Fruit fly (Drosophila melanogaster) whole organism, embryonic: ENCODE results near the gene ida.

Source experiments
- Bteb2 ChIP-seq: fragments of 200-800 bp; sonication (Bioruptor generic); optimal IDR thresholded peaks from 2 replicates; lab custom pipeline; 2016; ENCODE audit warnings: missing biosample characterization, missing genetic modification characterization
- CG10321 ChIP-seq: fragments of 200-800 bp; sonication (Bioruptor generic); IDR thresholded peaks from 2 replicates; pipeline ENCODE4 v1.3.6; 2022; ENCODE audit warnings: missing biosample characterization, missing genetic modification characterization
- CG11504 ChIP-seq: fragments of 200-800 bp; sonication (Bioruptor generic); optimal IDR thresholded peaks from 3 replicates; lab custom pipeline; 2019; ENCODE audit warnings: missing biosample characterization, mild to moderate bottlenecking, missing genetic modification characterization, moderate library complexity
- CG11695 ChIP-seq: fragments of 200-800 bp; sonication (Bioruptor generic); IDR thresholded peaks from 3 replicates; pipeline ENCODE4 v1.3.6; 2022; ENCODE audit warnings: missing biosample characterization, missing genetic modification characterization
- CG11696 ChIP-seq: fragments of 200-800 bp; sonication (Bioruptor generic); IDR thresholded peaks from 2 replicates; pipeline ENCODE4 v1.3.6; 2022; ENCODE audit warnings: missing biosample characterization, missing genetic modification characterization
- CG12391 ChIP-seq: fragments of 200-800 bp; sonication (Bioruptor generic); optimal IDR thresholded peaks from 3 replicates; lab custom pipeline; 2018; ENCODE audit warnings: missing biosample characterization, mild to moderate bottlenecking, missing genetic modification characterization, moderate library complexity
- CG12659 ChIP-seq: fragments of 200-800 bp; sonication (Bioruptor generic); optimal IDR thresholded peaks from 3 replicates; lab custom pipeline; 2017; ENCODE audit warnings: mild to moderate bottlenecking, missing biosample characterization, missing genetic modification reagents, missing genetic modification characterization
- CG13287 ChIP-seq: fragments of 200-800 bp; sonication (Bioruptor generic); IDR thresholded peaks from 2 replicates; pipeline ENCODE4 v1.3.6; 2022; ENCODE audit warnings: missing biosample characterization, missing genetic modification characterization; ENCODE audit not compliant: partially characterized antibody
- CG13296 ChIP-seq: fragments of 200-800 bp; sonication (Bioruptor generic); optimal IDR thresholded peaks from 3 replicates; lab custom pipeline; 2018; ENCODE audit warnings: missing biosample characterization, mild to moderate bottlenecking, missing genetic modification characterization
- CG16815 ChIP-seq: fragments of 200-800 bp; sonication (Bioruptor generic); optimal IDR thresholded peaks from 3 replicates; lab custom pipeline; 2017; ENCODE audit warnings: missing biosample characterization, mild to moderate bottlenecking, missing genetic modification characterization
- CG16863 ChIP-seq: fragments of 200-800 bp; sonication (Bioruptor generic); optimal IDR thresholded peaks from 3 replicates; lab custom pipeline; 2016; ENCODE audit warnings: missing biosample characterization, missing genetic modification characterization
- CG17359 ChIP-seq: fragments of 200-800 bp; sonication (Bioruptor generic); optimal IDR thresholded peaks from 3 replicates; lab custom pipeline; 2018; ENCODE audit warnings: missing biosample characterization, mild to moderate bottlenecking, missing genetic modification characterization, moderate library complexity
- CG17385 ChIP-seq: fragments of 200-800 bp; sonication (Bioruptor generic); optimal IDR thresholded peaks from 3 replicates; lab custom pipeline; 2018; ENCODE audit warnings: missing biosample characterization, mild to moderate bottlenecking, missing genetic modification characterization
- CG1792 ChIP-seq: fragments of 200-800 bp; sonication (Bioruptor generic); optimal IDR thresholded peaks from 2 replicates; lab custom pipeline; 2016; ENCODE audit warnings: missing biosample characterization, missing genetic modification characterization
- CG18599 ChIP-seq: fragments of 200-800 bp; sonication (Bioruptor generic); optimal IDR thresholded peaks from 3 replicates; lab custom pipeline; 2017; ENCODE audit warnings: missing biosample characterization, missing genetic modification characterization, mild to moderate bottlenecking, moderate library complexity, missing genetic modification reagents
- CG2202 ChIP-seq: fragments of 200-800 bp; sonication (Bioruptor generic); optimal IDR thresholded peaks from 2 replicates; lab custom pipeline; 2018; ENCODE audit warnings: missing biosample characterization, mild to moderate bottlenecking, missing genetic modification characterization
- CG30403 ChIP-seq: fragments of 200-800 bp; sonication (Bioruptor generic); optimal IDR thresholded peaks from 3 replicates; lab custom pipeline; 2016; ENCODE audit warnings: missing biosample characterization, missing genetic modification characterization
- CG33557 ChIP-seq: fragments of 200-800 bp; sonication (Bioruptor generic); optimal IDR thresholded peaks from 2 replicates; lab custom pipeline; 2019; ENCODE audit warnings: missing biosample characterization, mild to moderate bottlenecking, missing genetic modification characterization, moderate library complexity
- CG3407 ChIP-seq: fragments of 200-800 bp; sonication (Bioruptor generic); optimal IDR thresholded peaks from 2 replicates; lab custom pipeline; 2018; ENCODE audit warnings: missing biosample characterization, mild to moderate bottlenecking, missing genetic modification characterization
- CG5953 ChIP-seq: fragments of 200-800 bp; sonication (Bioruptor generic); IDR thresholded peaks from 2 replicates; pipeline ENCODE4 v1.3.6; 2022; ENCODE audit warnings: missing biosample characterization, missing genetic modification characterization
- CG8478 ChIP-seq: fragments of >200 bp; optimal IDR thresholded peaks from 2 replicates; lab custom pipeline; 2018
- CG8944 ChIP-seq: fragments of 200-800 bp; sonication (Bioruptor generic); optimal IDR thresholded peaks from 3 replicates; lab custom pipeline; 2016; ENCODE audit warnings: missing biosample characterization, missing genetic modification characterization
- CTCF ChIP-seq: fragments of 200-800 bp; sonication (Bioruptor generic); optimal IDR thresholded peaks from 2 replicates; lab custom pipeline; 2017; ENCODE audit warnings: missing biosample characterization, mild to moderate bottlenecking, missing genetic modification characterization, moderate library complexity
- Dip3 ChIP-seq: fragments of 200-800 bp; sonication (Bioruptor generic); optimal IDR thresholded peaks from 3 replicates; lab custom pipeline; 2016; ENCODE audit warnings: missing biosample characterization, missing genetic modification characterization
- H2.0 ChIP-seq: fragments of 200-800 bp; sonication (Bioruptor generic); IDR thresholded peaks from 2 replicates; pipeline ENCODE4 v1.3.6; 2022; ENCODE audit warnings: missing biosample characterization, missing genetic modification characterization
- Hr39 ChIP-seq: fragments of >200 bp; optimal IDR thresholded peaks from 2 replicates; lab custom pipeline; 2017
- Lim3 ChIP-seq: fragments of 200-800 bp; sonication (Bioruptor generic); IDR thresholded peaks from 2 replicates; pipeline ENCODE4 v1.3.6; 2022; ENCODE audit warnings: missing biosample characterization, missing genetic modification characterization
- NC2α ChIP-seq: fragments of 200-800 bp; sonication (Bioruptor generic); optimal IDR thresholded peaks from 2 replicates; lab custom pipeline; 2016; ENCODE audit warnings: missing biosample characterization, missing genetic modification characterization
- NC2β ChIP-seq: fragments of 200-800 bp; sonication (Bioruptor generic); optimal IDR thresholded peaks from 2 replicates; lab custom pipeline; 2016; ENCODE audit warnings: missing biosample characterization, missing genetic modification characterization
- Neu2 ChIP-seq: fragments of 200-800 bp; sonication (Bioruptor generic); optimal IDR thresholded peaks from 3 replicates; lab custom pipeline; 2016; ENCODE audit warnings: missing biosample characterization, missing genetic modification characterization, borderline replicate concordance
- Nf-YA ChIP-seq: fragments of 200-800 bp; sonication (Bioruptor generic); IDR thresholded peaks from 2 replicates; pipeline ENCODE4 v1.3.6; 2022; ENCODE audit warnings: missing biosample characterization, missing genetic modification characterization
- Side ChIP-seq: fragments of 200-800 bp; sonication (Bioruptor generic); optimal IDR thresholded peaks from 2 replicates; lab custom pipeline; 2016; ENCODE audit warnings: missing biosample characterization, missing genetic modification characterization
- Xrp1 ChIP-seq: fragments of 200-800 bp; sonication (Bioruptor generic); IDR thresholded peaks from 2 replicates; pipeline ENCODE4 v1.3.6; 2022; ENCODE audit warnings: missing biosample characterization, missing genetic modification characterization
- YL-1 ChIP-seq: fragments of 200-800 bp; sonication (Bioruptor generic); optimal IDR thresholded peaks from 3 replicates; lab custom pipeline; 2017; ENCODE audit warnings: missing biosample characterization, mild to moderate bottlenecking, missing genetic modification characterization
- ato ChIP-seq: fragments of 200-800 bp; sonication (Bioruptor generic); IDR thresholded peaks from 2 replicates; pipeline ENCODE4 v1.3.6; 2022; ENCODE audit warnings: missing biosample characterization, missing genetic modification characterization; ENCODE audit not compliant: partially characterized antibody
- btn ChIP-seq: fragments of 200-800 bp; sonication (Bioruptor generic); optimal IDR thresholded peaks from 2 replicates; lab custom pipeline; 2016; ENCODE audit warnings: missing biosample characterization, missing genetic modification characterization
- cas ChIP-seq: fragments of 200-800 bp; sonication (Bioruptor generic); IDR thresholded peaks from 2 replicates; pipeline ENCODE4 v1.3.6; 2022; ENCODE audit warnings: missing biosample characterization, missing genetic modification characterization
- cg ChIP-seq: fragments of 200-800 bp; sonication (Bioruptor generic); optimal IDR thresholded peaks from 3 replicates; lab custom pipeline; 2019; ENCODE audit warnings: missing biosample characterization, mild to moderate bottlenecking, missing genetic modification characterization, moderate library complexity
- chn ChIP-seq: fragments of 200-800 bp; sonication (Bioruptor generic); optimal IDR thresholded peaks from 2 replicates; lab custom pipeline; 2016; ENCODE audit warnings: missing biosample characterization, missing genetic modification characterization
- crc ChIP-seq: fragments of 200-800 bp; sonication (Bioruptor generic); optimal IDR thresholded peaks from 2 replicates; lab custom pipeline; 2016; ENCODE audit warnings: missing biosample characterization, missing genetic modification characterization
- dan ChIP-seq: fragments of 200-800 bp; sonication (Bioruptor generic); IDR thresholded peaks from 2 replicates; pipeline ENCODE4 v1.3.6; 2022; ENCODE audit warnings: missing biosample characterization, missing genetic modification characterization
- dmrt99B ChIP-seq: fragments of 200-800 bp; sonication (Bioruptor generic); optimal IDR thresholded peaks from 2 replicates; lab custom pipeline; 2018; ENCODE audit warnings: missing biosample characterization, mild to moderate bottlenecking, missing genetic modification characterization, moderate library complexity
- eyg ChIP-seq: fragments of 200-800 bp; sonication (Bioruptor generic); optimal IDR thresholded peaks from 3 replicates; lab custom pipeline; 2016; ENCODE audit warnings: missing biosample characterization, missing genetic modification characterization
- fd3F ChIP-seq: fragments of 200-800 bp; sonication (Bioruptor generic); optimal IDR thresholded peaks from 2 replicates; lab custom pipeline; 2018; ENCODE audit warnings: missing biosample characterization, mild to moderate bottlenecking, missing genetic modification characterization, moderate library complexity
- gce ChIP-seq: fragments of 200-800 bp; sonication (Bioruptor generic); IDR thresholded peaks from 3 replicates; pipeline ENCODE4 v1.3.6; 2022; ENCODE audit warnings: missing biosample characterization, missing genetic modification characterization
- gem ChIP-seq: fragments of 200-800 bp; sonication (Bioruptor generic); optimal IDR thresholded peaks from 2 replicates; lab custom pipeline; 2019; ENCODE audit warnings: missing biosample characterization, mild to moderate bottlenecking, missing genetic modification characterization, moderate library complexity
- gt ChIP-seq: fragments of 200-800 bp; sonication (Bioruptor generic); IDR thresholded peaks from 2 replicates; pipeline ENCODE4 v1.3.6; 2022; ENCODE audit warnings: missing biosample characterization, missing genetic modification characterization
- ken ChIP-seq: fragments of 200-800 bp; sonication (Bioruptor generic); IDR thresholded peaks from 3 replicates; pipeline ENCODE4 v1.3.6; 2022; ENCODE audit warnings: missing biosample characterization, missing genetic modification characterization
- sens ChIP-seq: fragments of 200-800 bp; sonication (Bioruptor generic); peaks from one replicate; lab custom pipeline; 2016; ENCODE audit warnings: missing biosample characterization, missing genetic modification characterization
- sqz ChIP-seq: fragments of 200-800 bp; sonication (Bioruptor generic); optimal IDR thresholded peaks from 3 replicates; lab custom pipeline; 2018; ENCODE audit warnings: missing biosample characterization, mild to moderate bottlenecking, missing genetic modification characterization
- tap ChIP-seq: fragments of 200-800 bp; optimal IDR thresholded peaks from 3 replicates; lab custom pipeline; 2019; ENCODE audit warnings: missing biosample characterization, mild to moderate bottlenecking, missing genetic modification characterization, moderate library complexity
- trem ChIP-seq: fragments of 200-800 bp; optimal IDR thresholded peaks from 3 replicates; lab custom pipeline; 2019; ENCODE audit warnings: missing biosample characterization, mild to moderate bottlenecking, missing genetic modification characterization, moderate library complexity
- yki ChIP-seq: fragments of >200 bp; optimal IDR thresholded peaks from 3 replicates; lab custom pipeline; 2018
- z ChIP-seq: fragments of 200-800 bp; sonication (Bioruptor generic); IDR thresholded peaks from 3 replicates; pipeline ENCODE4 v1.3.6; 2022; ENCODE audit warnings: missing biosample characterization, missing genetic modification characterization

Gene ida

dm6 chr3L:3892154-3892624, 13.0 kb upstream of the ida start, which contains the start of gene Fie (continued):
- peak; percentile 71 for TF ChIP-seq CG30403 (GFP tag; lab: Kevin White, UChicago)
- TF ChIP-seq CG12391 (tag; lab: Kevin White, UChicago): peak; percentile 73
- TF ChIP-seq z (GFP tag; lab: Robert Waterston, UW): no peak
- TF ChIP-seq NC2β (GFP tag; lab: Kevin White, UChicago): no peak
- 0 out of 2 replicates have a peak, but pooled peaks have one; percentile 7 for TF ChIP-seq cas
- TF ChIP-seq NC2α (GFP tag; lab: Kevin White, UChicago): no peak
- peak; percentile 89 for TF ChIP-seq CG18599 (GFP tag; lab: Kevin White, UChicago)
- no peak for TF ChIP-seq eyg (GFP tag; lab: Kevin White, UChicago)
- TF ChIP-seq CG13287 (GFP tag; lab: Robert Waterston, UW): no peak
- no peak for TF ChIP-seq yki (lab: Kevin White, UChicago)
- TF ChIP-seq CG1792 (GFP tag; lab: Kevin White, UChicago): no peak
- TF ChIP-seq YL-1 (GFP tag; lab: Kevin White, UChicago): no peak
- peak; percentile 39 for TF ChIP-seq CG16815
- TF ChIP-seq btn (GFP tag; lab: Kevin White, UChicago): no peak
- TF ChIP-seq CG8478 (lab: Kevin White, UChicago): no peak
- TF ChIP-seq sqz: peak; percentile 44
- peak; percentile 81 for TF ChIP-seq gem
- TF ChIP-seq CG16863 (GFP tag; lab: Kevin White, UChicago): peak; percentile 13
- peak; percentile 51 for TF ChIP-seq chn
- TF ChIP-seq dmrt99B: peak; percentile 69
- TF ChIP-seq CG5953 (GFP tag; lab: Robert Waterston, UW): no peak
- no peak for TF ChIP-seq H2.0 (GFP tag; lab: Robert Waterston, UW)
- TF ChIP-seq CG8944 (GFP tag; lab: Kevin White, UChicago): no peak
- TF ChIP-seq Side (GFP tag; lab: Kevin White, UChicago): no peak
- peak; percentile 60 for TF ChIP-seq CG17359 (tag; lab: Kevin White, UChicago)
- TF ChIP-seq CG11504 (tag; lab: Kevin White, UChicago): peak; percentile 80
- TF ChIP-seq Bteb2 (GFP tag; lab: Kevin White, UChicago): peak; percentile 8
- no peak for TF ChIP-seq crc (GFP tag; lab: Kevin White, UChicago)
- peak; percentile 63 for TF ChIP-seq CG13296 (GFP tag; lab: Kevin White, UChicago)
- TF ChIP-seq Dip3: peak; percentile 61
- no peak for TF ChIP-seq Nf-YA
- TF ChIP-seq CG11695 (GFP tag; lab: Robert Waterston, UW): peak; percentile 55; the same call in 1 of the 3 replicates
- no peak for TF ChIP-seq tap (tag; lab: Kevin White, UChicago)
- TF ChIP-seq fd3F (GFP tag; lab: Kevin White, UChicago): peak; percentile 57
- TF ChIP-seq cg (GFP tag; lab: Kevin White, UChicago): no peak
- no peak for TF ChIP-seq dan (GFP tag; lab: Robert Waterston, UW)
- no peak for TF ChIP-seq CTCF (GFP tag; lab: Kevin White, UChicago)
- TF ChIP-seq Lim3 (GFP tag; lab: Robert Waterston, UW): no peak
- peak; percentile 85 for TF ChIP-seq sens (GFP tag; lab: Kevin White, UChicago)
- TF ChIP-seq CG11696 (GFP tag; lab: Robert Waterston, UW): no peak
- no peak for TF ChIP-seq gce (GFP tag; lab: Robert Waterston, UW)
- no peak for TF ChIP-seq CG10321 (GFP tag; lab: Robert Waterston, UW)
- no peak for TF ChIP-seq CG33557 (GFP tag; lab: Kevin White, UChicago)
- TF ChIP-seq Neu2 (GFP tag; lab: Kevin White, UChicago): no peak
- TF ChIP-seq ato: no peak
- peak; percentile 58 for TF ChIP-seq Xrp1
- no peak for TF ChIP-seq Hr39
- TF ChIP-seq ken (GFP tag; lab: Robert Waterston, UW): no peak
- peak; percentile 26 for TF ChIP-seq CG3407 (GFP tag; lab: Kevin White, UChicago)
- no peak for TF ChIP-seq trem (tag; lab: Kevin White, UChicago)
- TF ChIP-seq CG17385 (GFP tag; lab: Kevin White, UChicago): peak; percentile 71
- TF ChIP-seq CG12659 (GFP tag; lab: Kevin White, UChicago): peak; percentile 78
- no peak for TF ChIP-seq CG2202
- TF ChIP-seq gt (GFP tag; lab: Robert Waterston, UW): no peak
